Worm (Caenorhabditis elegans): ENCODE data around the gene ZK1248.11.

ZK1248.11 gene

DNA sequence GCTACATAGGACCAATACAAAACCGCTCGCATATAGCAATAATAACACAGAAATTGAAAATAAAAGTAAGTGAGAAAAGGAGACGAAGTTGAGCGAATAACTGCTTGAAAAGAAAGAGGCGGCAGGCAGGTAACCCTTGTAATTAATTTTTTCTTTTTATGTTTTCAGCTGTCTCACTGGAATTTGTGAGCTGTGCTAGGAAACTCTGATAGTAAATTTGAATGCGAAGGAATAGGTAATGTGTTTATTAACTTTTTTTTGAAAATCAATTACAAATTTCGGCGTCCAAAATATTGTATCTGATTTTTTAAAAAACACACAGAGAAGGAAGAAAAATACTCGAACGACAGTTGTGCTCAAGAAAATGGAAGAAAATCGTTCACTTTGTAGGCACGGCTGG, 23.6 kb upstream of the ZK1248.11 start, which contains the start of gene H41C03.2:
Gene H41C03.2, minus strand, starts transcription at position 101 of the 400 bp plus-strand sequence.
- TF ChIP-seq W03F9.2 (tag; optimal IDR thresholded peaks at IDR 0.05) (no peak), dao-5 (tag; optimal IDR thresholded peaks at IDR 0.05) (no peak), him-1 (tag; optimal IDR thresholded peaks at IDR 0.05) (no peak)

DNA sequence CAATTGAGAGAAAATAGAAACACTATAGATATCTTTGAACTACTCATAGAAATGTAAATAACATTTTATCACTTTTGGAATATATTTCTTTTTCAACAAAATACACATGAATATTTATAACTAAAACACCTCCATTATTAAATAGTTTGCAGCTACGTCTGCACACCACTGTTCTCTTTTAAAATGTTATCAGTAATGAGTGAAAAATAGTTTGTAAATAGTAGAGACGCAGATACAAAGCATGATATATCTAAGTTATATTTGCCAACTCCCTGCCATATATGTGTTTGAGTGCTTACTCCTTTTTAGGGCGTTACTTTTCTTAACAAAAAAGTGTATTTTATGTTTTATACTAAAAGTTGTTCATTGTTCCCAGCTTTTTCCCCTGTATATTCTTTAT, 17.8 kb upstream of the ZK1248.11 start:
- TF ChIP-seq W03F9.2 (tag; optimal IDR thresholded peaks at IDR 0.05), result no peak
- no peak for TF ChIP-seq dao-5 (tag; optimal IDR thresholded peaks at IDR 0.05)
- no peak for TF ChIP-seq him-1 (tag; optimal IDR thresholded peaks at IDR 0.05)

DNA sequence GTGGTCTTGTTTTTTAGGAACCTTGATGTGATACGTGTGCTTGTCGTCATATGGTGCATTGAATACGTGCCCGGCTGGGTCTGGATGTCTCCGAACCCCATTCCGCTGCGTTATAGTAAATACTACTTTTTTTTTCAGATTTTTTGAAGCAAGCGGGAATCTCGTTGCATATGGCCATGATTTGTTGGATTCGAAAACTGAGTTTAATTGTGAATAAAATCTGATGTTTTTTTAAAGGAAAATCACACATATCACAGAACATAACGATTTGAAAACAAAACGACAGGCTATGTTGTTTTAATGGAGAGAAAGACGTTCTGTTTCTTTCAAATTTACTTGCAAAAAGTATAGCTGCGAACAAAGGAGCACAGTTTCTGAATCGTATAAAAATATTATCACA, 17.1 kb upstream of the ZK1248.11 start, which contains the start of the genes ZK1248.17 and H41C03.3:
Gene ZK1248.17, minus strand, starts transcription at position 101 of the 400 bp plus-strand sequence.
Gene H41C03.3, plus strand, starts transcription at position 337 of the 400 bp plus-strand sequence.
- no peak for TF ChIP-seq him-1 (tag; optimal IDR thresholded peaks at IDR 0.05)
- no peak for TF ChIP-seq dao-5 (tag; optimal IDR thresholded peaks at IDR 0.05)
- no peak for TF ChIP-seq W03F9.2 (tag; optimal IDR thresholded peaks at IDR 0.05)

- peak; percentile 97 for TF ChIP-seq W03F9.2 (tag; optimal IDR thresholded peaks at IDR 0.05)
- TF ChIP-seq him-1 (tag; optimal IDR thresholded peaks at IDR 0.05), result peak; percentile 99
- peak; percentile 92 for TF ChIP-seq dao-5 (tag; optimal IDR thresholded peaks at IDR 0.05)
Measured at ce11 chrII:5844694-5845129, 16.3 kb upstream of the ZK1248.11 start.

DNA sequence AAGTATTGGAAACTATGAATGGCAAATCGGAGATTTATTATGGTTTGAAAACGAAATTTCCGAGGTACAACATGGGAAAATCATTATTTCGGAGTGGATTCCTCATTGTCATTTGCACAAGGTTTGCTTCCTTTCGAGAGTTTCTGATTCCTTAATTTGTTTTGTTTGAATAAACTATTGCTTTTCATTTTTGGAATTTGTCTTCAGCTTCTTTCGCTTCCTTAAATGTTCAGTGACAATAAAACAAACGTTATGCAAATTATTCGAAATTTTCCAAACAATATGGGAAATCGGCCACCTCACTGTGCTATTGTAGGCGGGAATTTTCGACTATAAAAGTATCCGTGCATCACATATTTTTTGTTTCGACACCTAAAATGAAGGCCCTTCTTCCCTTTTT, 13.5 kb upstream of the ZK1248.11 start, which contains the start of gene nep-25:
Gene nep-25, plus strand, starts transcription at position 375 of the 400 bp plus-strand sequence.
- TF ChIP-seq dao-5 (tag; optimal IDR thresholded peaks at IDR 0.05) (no peak), W03F9.2 (tag; optimal IDR thresholded peaks at IDR 0.05) (no peak), him-1 (tag; optimal IDR thresholded peaks at IDR 0.05) (no peak)

DNA sequence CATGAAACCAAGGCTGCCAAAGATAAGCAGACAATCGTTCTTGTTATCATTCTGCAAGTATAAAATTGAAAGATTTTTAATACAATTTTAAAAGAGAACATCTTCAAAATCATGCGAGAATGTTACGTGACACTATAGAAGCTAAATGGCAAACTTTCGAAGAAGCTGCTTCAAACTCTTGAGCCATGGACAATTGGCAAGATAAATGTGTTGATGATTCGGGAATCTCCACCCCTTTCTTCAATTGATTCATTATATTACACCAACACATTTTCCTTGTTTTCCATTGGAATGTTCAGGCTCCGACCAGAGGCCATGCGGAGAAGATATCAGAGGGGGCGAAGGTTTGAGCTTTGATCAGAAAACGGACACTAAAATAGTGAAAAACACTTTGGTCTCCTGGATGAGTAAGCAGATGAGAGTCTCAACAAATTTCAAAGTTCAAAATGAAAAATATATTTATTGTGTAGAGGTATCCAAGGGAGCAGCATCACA, 12.7 kb upstream of the ZK1248.11 start, which contains the start of gene lec-5:
Gene lec-5, minus strand, starts transcription at position 51 of the 495 bp plus-strand sequence.
- TF ChIP-seq dao-5 (tag; optimal IDR thresholded peaks at IDR 0.05), result no peak
- TF ChIP-seq him-1 (tag; optimal IDR thresholded peaks at IDR 0.05), result no peak
- no peak for TF ChIP-seq W03F9.2 (tag; optimal IDR thresholded peaks at IDR 0.05)

DNA sequence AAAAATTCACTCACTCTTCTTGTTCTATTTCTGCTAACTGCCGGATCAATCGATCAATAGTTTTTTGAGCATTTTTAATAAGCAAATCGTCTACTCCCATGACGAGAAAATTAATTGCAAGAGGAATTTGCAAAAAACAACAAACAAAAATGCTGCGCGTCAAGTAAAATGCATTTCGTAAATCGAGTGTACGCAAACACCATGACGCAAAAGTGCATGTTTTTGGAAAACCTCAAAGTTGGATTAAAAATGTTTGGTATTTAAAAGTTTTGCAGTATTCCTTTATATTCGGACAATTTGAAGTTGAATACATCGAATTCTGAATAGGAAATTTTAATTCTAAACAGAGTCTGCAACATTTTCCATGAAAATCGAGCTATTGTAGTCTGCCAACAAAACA, 10.8 kb upstream of the ZK1248.11 start, which contains the start of gene ZK1248.19:
Gene ZK1248.19, minus strand, starts transcription at position 188 of the 400 bp plus-strand sequence.
- TF ChIP-seq dao-5 (tag; optimal IDR thresholded peaks at IDR 0.05), result no peak
- peak; percentile 38 for TF ChIP-seq W03F9.2 (tag; optimal IDR thresholded peaks at IDR 0.05)

DNA sequence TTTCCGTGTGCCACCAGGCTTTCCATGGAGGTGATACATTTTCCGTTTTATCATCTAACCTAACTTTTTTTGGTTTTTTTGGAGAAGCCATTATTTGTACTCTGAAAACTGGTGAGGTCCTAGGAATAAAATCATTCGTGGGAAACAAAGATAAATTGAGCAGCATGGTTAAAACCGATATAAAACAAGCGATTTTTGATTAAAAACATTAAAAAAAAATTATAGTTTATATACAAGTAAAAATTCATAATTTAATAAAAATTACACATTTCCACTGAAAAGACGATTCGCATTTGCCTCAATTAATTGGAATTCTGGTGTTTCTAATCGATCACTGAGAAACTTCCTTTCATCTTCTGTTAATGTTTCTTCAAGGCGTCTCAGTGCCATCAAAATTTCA, 10.1 kb upstream of the ZK1248.11 start, which contains the start of gene ZK1248.15:
Gene ZK1248.15, minus strand, starts transcription at position 101 of the 400 bp plus-strand sequence.
- TF ChIP-seq dao-5 (tag; optimal IDR thresholded peaks at IDR 0.05) (no peak), W03F9.2 (tag; optimal IDR thresholded peaks at IDR 0.05) (no peak), him-1 (tag; optimal IDR thresholded peaks at IDR 0.05) (no peak)

DNA sequence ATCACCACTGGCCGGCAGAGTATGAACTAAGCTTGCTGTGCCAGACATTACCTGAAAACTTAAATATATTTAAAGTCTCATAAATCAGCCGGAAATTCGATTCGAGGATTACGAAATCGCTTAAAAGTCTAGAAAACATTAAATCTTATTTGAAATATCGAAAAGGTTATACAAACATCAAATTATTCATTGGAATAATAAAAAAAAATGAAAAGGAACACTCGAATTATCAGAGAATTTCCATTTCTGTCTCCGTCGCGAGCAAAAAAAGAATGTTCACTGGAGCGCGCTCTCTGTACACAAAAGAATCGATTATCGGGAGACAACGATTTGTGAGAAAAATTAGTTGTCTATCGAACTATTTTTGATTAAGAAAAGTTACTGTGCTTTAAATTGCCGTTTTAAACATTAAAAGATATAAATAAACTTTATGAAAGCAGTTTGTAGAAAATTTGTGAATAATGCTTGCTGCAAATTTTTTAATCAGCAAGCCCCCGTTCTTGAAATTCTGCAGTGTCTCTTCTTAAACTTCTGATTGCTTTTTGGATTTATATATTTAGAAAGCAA, 7.8 kb upstream of the ZK1248.11 start, which contains the start of gene fzo-1:
Gene fzo-1, minus strand, starts transcription at position 51 of the 567 bp plus-strand sequence.
- TF ChIP-seq W03F9.2 (tag; optimal IDR thresholded peaks at IDR 0.05), result peak; percentile 34
- TF ChIP-seq him-1 (tag; optimal IDR thresholded peaks at IDR 0.05), result no peak
- TF ChIP-seq dao-5 (tag; optimal IDR thresholded peaks at IDR 0.05), result no peak

ce11 chrII:5835146-5835545, 6.8 kb upstream of the ZK1248.11 start:
- TF ChIP-seq him-1 (tag; optimal IDR thresholded peaks at IDR 0.05) (no peak), dao-5 (tag; optimal IDR thresholded peaks at IDR 0.05) (no peak), W03F9.2 (tag; optimal IDR thresholded peaks at IDR 0.05) (no peak)

ce11 chrII:5833136-5833535, 4.8 kb upstream of the ZK1248.11 start, which contains the start of gene gtap-1:
gtap-1 (minus strand) TSS chrII:5833236.
- TF ChIP-seq him-1 (tag; optimal IDR thresholded peaks at IDR 0.05) (no peak), W03F9.2 (tag; optimal IDR thresholded peaks at IDR 0.05) (no peak), dao-5 (tag; optimal IDR thresholded peaks at IDR 0.05) (no peak)

- no peak for TF ChIP-seq dao-5 (tag; optimal IDR thresholded peaks at IDR 0.05)
- TF ChIP-seq him-1 (tag; optimal IDR thresholded peaks at IDR 0.05), result no peak
- no peak for TF ChIP-seq W03F9.2 (tag; optimal IDR thresholded peaks at IDR 0.05)
Measured at ce11 chrII:5831373-5831772, 3.0 kb upstream of the ZK1248.11 start.

DNA sequence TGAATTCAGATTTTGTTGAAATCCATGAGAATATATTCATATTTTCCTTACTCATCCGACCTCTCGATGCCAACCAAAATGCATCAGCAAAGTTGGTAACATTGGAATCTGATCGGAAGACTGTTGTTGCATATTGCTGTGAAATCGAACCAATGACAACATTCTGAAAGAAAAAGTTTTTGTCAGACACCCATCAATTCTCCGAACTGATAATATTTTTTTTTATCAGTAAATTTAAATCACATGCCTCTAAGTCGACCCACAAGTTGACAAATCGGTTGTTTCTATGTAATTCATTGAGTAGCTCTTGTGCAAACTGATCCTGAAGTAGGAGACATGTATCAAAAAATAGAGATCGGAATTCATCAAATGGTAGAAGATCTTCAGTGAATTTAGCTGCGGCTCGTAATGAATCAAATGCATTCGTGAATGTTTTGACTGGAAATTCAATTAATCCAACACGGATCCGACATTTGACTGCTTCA, 1.6 kb upstream of the ZK1248.11 start, which contains the start of gene col-74:
Gene col-74, plus strand, starts transcription at position 435 of the 485 bp plus-strand sequence.
- TF ChIP-seq W03F9.2 (tag; optimal IDR thresholded peaks at IDR 0.05), result no peak
- TF ChIP-seq him-1 (tag; optimal IDR thresholded peaks at IDR 0.05), result no peak
- TF ChIP-seq dao-5 (tag; optimal IDR thresholded peaks at IDR 0.05), result no peak

- TF ChIP-seq dao-5 (tag; optimal IDR thresholded peaks at IDR 0.05) (no peak), him-1 (tag; optimal IDR thresholded peaks at IDR 0.05) (no peak)
Measured at ce11 chrII:5827364-5827763, 1.0 kb downstream of the ZK1248.11 start, which contains the start of gene tbc-2. tbc-2 (minus strand) TSS chrII:5827443.
